Worm (Caenorhabditis elegans) whole organism, L1 larva: ENCODE measurements around the gene aak-1.

Experiments used
- blmp-1 ChIP-seq: fragments of 150-350 bp; optimal IDR thresholded peaks from 2 replicates; lab custom pipeline; 2014; ENCODE audit warnings: missing biosample characterization, missing genetic modification characterization
- elt-3 ChIP-seq, 6 experiments: fragments of 150-350 bp in 1 of 6; sonication (generic microtip); optimal IDR thresholded peaks; 2 replicates each; lab custom pipeline; 2017 to 2018; ENCODE audit warnings: missing biosample characterization in 6 of 6, missing genetic modification characterization in 6 of 6, inconsistent platforms in 1 of 6
- lin-35 ChIP-seq, 2 experiments: fragments of 150-350 bp; optimal IDR thresholded peaks; 2 replicates each; lab custom pipeline; 2014; ENCODE audit warnings: missing biosample characterization in 2 of 2, missing genetic modification characterization in 2 of 2, missing genetic modification reagents in 2 of 2
- lsy-2 ChIP-seq, 2 experiments: fragments of 150-350 bp; optimal IDR thresholded peaks; 2 replicates each; lab custom pipeline; 2014; ENCODE audit warnings: missing biosample characterization in 2 of 2, missing genetic modification characterization in 2 of 2
- nhr-85 ChIP-seq: sonication (generic microtip); peaks from one replicate; lab custom pipeline; 2016; ENCODE audit warnings: missing genetic modification characterization, inconsistent platforms, missing compliant biosample characterization
- nhr-90 ChIP-seq: sonication (generic microtip); optimal IDR thresholded peaks from 2 replicates; lab custom pipeline; 2016; ENCODE audit warnings: mild to moderate bottlenecking, missing genetic modification characterization, missing compliant biosample characterization; ENCODE audit not compliant: poor library complexity

The aak-1 gene

DNA sequence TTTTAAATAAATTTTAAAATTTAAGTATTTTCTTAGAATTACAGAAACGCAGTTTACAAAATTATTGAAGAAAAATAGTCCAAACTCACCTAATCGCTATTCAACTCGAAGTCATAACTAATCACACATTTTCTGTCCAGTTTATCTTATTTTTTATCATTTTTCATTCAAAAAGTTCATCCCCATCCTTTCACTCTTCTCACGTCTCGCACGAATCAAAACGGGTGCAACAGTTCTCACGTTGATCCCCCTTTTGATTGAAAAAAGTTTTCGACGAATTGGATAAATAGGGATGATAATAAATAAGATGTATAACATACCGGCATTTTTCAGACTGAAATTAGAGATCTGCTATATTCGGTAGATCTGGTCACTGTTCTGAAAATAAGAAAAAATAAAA is 51.2 kb downstream of the aak-1 start:
- TF ChIP-seq nhr-85 (tag; lab: Kevin White, UChicago) (peak; percentile 73), elt-3 (tag; optimal IDR thresholded peaks at IDR 0.05; lab: Kevin White, UChicago) (peak in 1 of 6 experiments; percentile 20), lsy-2 (tag; optimal IDR thresholded peaks at IDR 0.05; lab: Kevin White, UChicago) (no peak), lin-35 (GFP tag; optimal IDR thresholded peaks at IDR 0.05; lab: Kevin White, UChicago) (no peak), nhr-90 (tag; lab: Kevin White, UChicago) (no peak), blmp-1 (peak; percentile 95)
- TF ChIP-seq, all 84 proteins: peak for 3
